Worm (Caenorhabditis elegans) whole organism, dauer: ENCODE results near the gene F52B11.5.

Experiments
- unc-62 ChIP-seq: sonication (generic microtip); optimal IDR thresholded peaks from 2 replicates; lab custom pipeline; 2017; ENCODE audit warnings: missing biosample characterization, missing genetic modification reagents, missing genetic modification characterization

The F52B11.5 gene

DNA sequence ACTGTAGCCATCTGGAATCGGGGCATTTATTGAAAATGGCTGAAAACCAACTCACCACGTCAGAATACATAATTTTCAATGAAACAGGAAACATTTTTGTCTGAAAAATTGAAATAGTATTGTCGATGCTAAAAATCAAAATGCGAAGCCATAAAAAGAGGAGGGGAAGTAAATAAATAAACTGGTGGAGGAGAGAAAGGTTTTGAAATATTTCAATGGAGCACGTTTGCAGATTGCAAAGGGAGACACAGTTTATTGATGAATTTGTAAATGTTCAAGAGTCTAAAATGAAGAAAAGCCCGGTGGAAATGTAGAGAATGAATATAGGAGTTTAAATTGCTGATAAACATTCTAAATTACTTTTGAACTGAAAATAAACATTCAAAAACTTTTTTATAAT, at the start of gene F52B11.5:
Gene F52B11.5 (minus strand): TSS at position 178 of the 400 bp plus-strand sequence.
- TF ChIP-seq unc-62 (GFP tag; lab: Kevin White, UChicago) = no peak

ce11 chrIV:14145594-14145993, 42.6 kb upstream of the F52B11.5 start, which contains the start of gene oac-37:
oac-37 (plus strand) TSS chrIV:14145894.
- TF ChIP-seq unc-62 (GFP tag; lab: Kevin White, UChicago) = no peak

DNA sequence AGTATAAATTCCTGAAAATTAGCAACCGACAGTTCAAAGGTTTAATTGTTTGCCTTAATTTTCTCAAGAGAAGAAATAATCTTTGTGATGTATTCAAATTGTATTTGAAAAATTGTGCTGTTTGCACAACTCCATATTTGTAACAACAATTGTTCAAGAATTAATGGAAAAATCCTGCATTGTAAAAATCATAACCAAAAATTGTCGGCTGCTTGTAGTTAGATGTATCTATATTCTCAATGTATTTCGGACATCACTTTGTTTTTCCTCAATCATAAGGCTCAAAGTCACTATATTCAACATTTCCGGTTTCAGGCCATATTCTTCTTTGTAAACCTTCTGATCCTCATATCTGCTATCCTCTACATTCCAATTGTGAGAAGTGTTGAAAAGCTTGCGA, 40.0 kb upstream of the F52B11.5 start:
- no peak for TF ChIP-seq unc-62 (GFP tag; lab: Kevin White, UChicago)

DNA sequence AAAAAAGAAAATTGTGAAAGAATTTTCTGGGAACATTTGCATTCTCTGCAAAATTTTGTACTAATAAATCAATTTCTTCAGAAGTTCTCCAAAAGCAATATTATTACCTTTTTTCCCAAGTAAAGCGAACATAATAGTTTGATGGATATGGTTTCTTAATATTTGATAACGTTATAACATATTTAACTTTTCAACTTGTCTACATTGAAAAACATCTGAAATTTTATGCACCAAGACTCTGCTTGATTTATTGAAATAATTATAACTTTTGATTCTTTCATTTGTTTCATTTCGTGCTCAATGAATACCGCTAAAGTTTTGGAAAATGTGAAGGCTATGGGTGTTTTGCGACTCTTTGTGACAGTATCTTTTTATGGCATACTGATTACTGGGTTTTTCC, 34.0 kb upstream of the F52B11.5 start, which contains the start of gene srz-31:
Gene srz-31 (plus strand): TSS at position 301 of the 400 bp plus-strand sequence.
- no peak for TF ChIP-seq unc-62 (GFP tag; lab: Kevin White, UChicago)

- no peak for TF ChIP-seq unc-62 (GFP tag; lab: Kevin White, UChicago)
Measured at ce11 chrIV:14133400-14133799, 30.4 kb upstream of the F52B11.5 start.

DNA sequence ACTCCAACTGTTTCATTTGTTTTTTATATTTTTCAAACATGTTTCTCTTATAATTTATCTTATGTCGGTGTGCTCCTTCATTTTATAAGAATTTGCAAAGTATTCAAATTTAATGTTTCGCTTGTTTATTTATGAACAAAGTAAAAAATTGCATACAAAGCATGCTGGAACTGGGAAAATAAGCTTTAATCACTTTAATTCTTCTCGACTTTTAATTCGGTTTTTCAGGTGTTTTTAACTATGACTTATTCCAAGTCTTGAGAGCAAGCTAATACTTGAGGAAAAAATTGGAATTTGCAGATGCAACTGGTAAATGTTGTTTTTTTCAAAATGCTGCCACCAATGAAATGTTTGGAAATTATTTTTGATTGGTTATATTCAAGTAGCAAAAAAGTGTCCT, 28.7 kb upstream of the F52B11.5 start, which contains the start of gene srz-59:
Gene srz-59 (plus strand): TSS at position 301 of the 400 bp plus-strand sequence.
- no peak for TF ChIP-seq unc-62 (GFP tag; lab: Kevin White, UChicago)

DNA sequence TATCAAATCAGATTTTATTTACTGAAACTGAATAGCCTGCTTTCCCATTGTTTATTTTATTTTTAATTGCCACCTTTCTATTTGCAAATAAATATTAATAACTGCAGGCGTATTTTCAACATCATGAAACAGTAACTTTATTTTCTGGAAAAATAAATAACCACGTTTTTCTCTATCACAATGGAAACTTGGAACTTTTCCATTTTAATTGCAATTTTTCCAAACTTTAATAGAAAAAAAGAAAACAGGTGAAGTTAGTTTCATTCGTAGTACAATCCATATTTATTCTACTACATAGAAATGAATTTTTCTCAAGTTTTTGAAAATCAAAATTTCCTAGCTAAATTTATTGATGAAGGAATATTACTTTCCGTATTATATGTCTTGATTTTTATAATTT, 26.1 kb upstream of the F52B11.5 start, which contains the start of gene srz-42:
Gene srz-42 (plus strand): TSS at position 301 of the 400 bp plus-strand sequence.
- TF ChIP-seq unc-62 (GFP tag; lab: Kevin White, UChicago) = no peak

DNA sequence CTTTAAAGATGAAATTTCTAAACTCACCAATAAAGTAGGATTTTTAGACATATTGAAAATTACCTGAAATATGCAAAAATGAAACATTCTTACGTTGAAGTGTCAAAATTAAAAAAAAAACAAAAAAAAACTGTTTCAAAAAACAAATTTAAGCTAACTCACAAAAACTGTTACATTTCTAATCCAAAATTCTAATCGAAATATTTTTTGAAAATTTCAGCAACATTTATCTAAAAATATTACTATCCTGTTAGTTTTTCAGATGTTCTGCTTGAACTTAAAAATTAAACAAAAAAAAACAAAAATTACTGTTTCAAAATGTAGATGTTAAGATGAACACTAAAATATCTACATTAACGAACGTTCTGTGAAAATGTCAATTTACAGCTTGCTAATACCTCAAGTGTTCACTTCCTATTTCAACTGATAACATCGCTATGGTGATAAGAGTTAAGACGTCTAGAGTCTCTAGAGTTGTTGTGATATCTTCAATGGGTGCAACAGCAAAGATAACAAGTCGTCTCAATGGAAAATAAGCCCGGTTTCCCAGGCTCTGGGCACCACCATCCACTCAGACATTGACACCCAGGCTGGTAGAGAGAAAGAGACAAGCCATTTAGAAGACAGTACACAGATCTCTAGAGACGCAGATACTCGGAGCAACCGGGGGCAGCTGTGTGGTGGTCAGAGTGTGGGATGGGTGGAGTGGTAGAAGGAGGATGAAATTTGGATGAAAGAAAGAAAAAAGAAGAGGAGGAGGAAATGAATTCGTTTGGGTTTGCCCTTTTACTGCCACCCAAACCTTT, 25.0 kb upstream of the F52B11.5 start, which contains the start of gene H12I19.115:
Gene H12I19.115 (minus strand): TSS at position 51 of the 806 bp plus-strand sequence.
- no peak for TF ChIP-seq unc-62 (GFP tag; lab: Kevin White, UChicago)

ce11 chrIV:14123956-14124355, 20.9 kb upstream of the F52B11.5 start, which contains the start of gene nkcc-1:
nkcc-1 (minus strand) TSS chrIV:14124056.
- TF ChIP-seq unc-62 (GFP tag; lab: Kevin White, UChicago) = no peak

DNA sequence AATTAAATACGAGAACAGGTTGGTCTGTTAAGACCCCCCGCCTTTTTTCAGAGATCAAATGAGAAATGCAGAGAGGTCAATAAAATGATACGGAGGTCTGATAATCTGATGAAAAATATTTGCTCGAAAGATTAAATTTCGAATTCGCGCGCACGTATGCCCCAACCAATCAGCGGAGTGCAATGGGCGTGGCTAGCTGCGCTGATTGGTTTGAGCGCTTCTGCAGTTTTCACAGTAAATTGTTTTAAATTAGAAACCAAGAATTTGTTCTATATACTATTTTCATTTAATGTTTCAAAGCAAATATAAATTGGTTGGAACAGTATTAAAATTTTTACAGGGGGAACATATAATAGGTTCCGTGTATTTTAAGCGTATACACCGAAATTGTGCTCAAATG, 16.3 kb upstream of the F52B11.5 start:
- no peak for TF ChIP-seq unc-62 (GFP tag; lab: Kevin White, UChicago)

ce11 chrIV:14115556-14115955, 12.5 kb upstream of the F52B11.5 start:
- no peak for TF ChIP-seq unc-62 (GFP tag; lab: Kevin White, UChicago)

ce11 chrIV:14115045-14115444, 12.0 kb upstream of the F52B11.5 start:
- TF ChIP-seq unc-62 (GFP tag; lab: Kevin White, UChicago) = no peak

ce11 chrIV:14114357-14114756, 11.3 kb upstream of the F52B11.5 start:
- no peak for TF ChIP-seq unc-62 (GFP tag; lab: Kevin White, UChicago)

- TF ChIP-seq unc-62 (GFP tag; lab: Kevin White, UChicago) = no peak
Measured at ce11 chrIV:14113621-14114020, 10.6 kb upstream of the F52B11.5 start.

DNA sequence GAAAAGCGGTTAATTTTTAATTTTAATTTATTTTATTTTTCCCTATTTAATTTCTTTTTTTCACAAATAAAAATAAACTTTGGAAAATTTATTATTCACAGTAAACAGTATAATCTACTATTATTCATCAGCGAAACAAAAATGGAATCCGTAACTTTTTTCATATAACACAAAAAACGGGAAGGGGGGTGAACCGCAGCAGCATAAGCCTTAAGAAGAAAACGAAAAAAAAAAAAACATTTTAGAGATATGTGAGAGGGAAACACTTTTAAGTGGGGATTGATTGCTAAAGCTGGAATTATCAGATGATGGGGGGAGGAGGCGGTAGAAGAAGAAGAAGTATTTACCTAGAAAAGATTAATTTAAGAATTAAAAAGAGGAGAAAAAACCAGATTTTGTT, 4.6 kb upstream of the F52B11.5 start:
- no peak for TF ChIP-seq unc-62 (GFP tag; lab: Kevin White, UChicago)

DNA sequence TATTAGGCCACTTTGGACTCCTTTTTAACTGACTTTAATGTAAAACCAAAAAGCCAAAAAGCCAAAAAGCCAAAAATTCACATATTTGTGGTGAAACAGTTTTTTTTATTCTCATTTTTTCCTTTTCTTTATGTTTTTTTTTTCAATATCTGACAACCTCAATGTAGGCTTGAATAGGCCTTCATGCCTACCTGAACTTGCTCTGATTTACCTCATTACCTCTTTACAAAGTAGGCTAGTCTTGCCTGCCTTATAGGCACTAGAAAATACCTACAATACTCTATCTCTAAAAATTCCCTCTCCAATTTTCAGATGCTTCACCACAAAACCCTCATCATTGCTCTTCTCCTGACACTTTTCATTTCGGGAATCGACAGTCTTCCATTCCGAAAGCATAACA, 3.2 kb upstream of the F52B11.5 start, which contains the start of gene ins-34:
Gene ins-34 (plus strand): TSS at position 301 of the 400 bp plus-strand sequence.
- TF ChIP-seq unc-62 (GFP tag; lab: Kevin White, UChicago) = no peak

- no peak for TF ChIP-seq unc-62 (GFP tag; lab: Kevin White, UChicago)
Measured at ce11 chrIV:14104745-14105144, 1.7 kb upstream of the F52B11.5 start.
